Fruit fly (Drosophila melanogaster): ENCODE data around the gene CG14854.

The CG14854 gene

dm6 chr3R:14520749-14521148 is 39.1 kb downstream of the CG14854 start, which contains the start of gene Cyp313a1:
TSS of gene Cyp313a1 (plus strand) at chr3R:14521049.
- no peak for TF ChIP-seq CG17801 (GFP tag; optimal IDR thresholded peaks at IDR 0.05; ENCODE audit: partially characterized antibody)

- no peak for TF ChIP-seq CG17801 (GFP tag; optimal IDR thresholded peaks at IDR 0.05; ENCODE audit: partially characterized antibody)
Measured at dm6 chr3R:14516742-14517141, 43.1 kb downstream of the CG14854 start, which contains the start of gene CG34273. TSS of gene CG34273 (plus strand) at chr3R:14517042.

- TF ChIP-seq CG17801 (GFP tag; optimal IDR thresholded peaks at IDR 0.05; ENCODE audit: partially characterized antibody): peak; percentile 23
Measured at dm6 chr3R:14513420-14513819, 46.4 kb downstream of the CG14854 start, which contains the start of gene CG8461. TSS of gene CG8461 (minus strand) at chr3R:14513637.

- peak; percentile 47 for TF ChIP-seq CG17801 (GFP tag; optimal IDR thresholded peaks at IDR 0.05; ENCODE audit: partially characterized antibody)
Measured at dm6 chr3R:14511123-14511908, 48.5 kb downstream of the CG14854 start, which contains the start of the genes HtrA2 and mRpL11. TSS of gene HtrA2 (minus strand) at chr3R:14511712. TSS of gene mRpL11 (plus strand) at chr3R:14511838.
